Worm (Caenorhabditis elegans) whole organism, L4 larva: ENCODE measurements around the gene sftb-1.

Experiments
- D1046.2 ChIP-seq: fragments of 200-800 bp; sonication (Bioruptor generic); IDR thresholded peaks from 2 replicates; pipeline ENCODE4 v1.3.6; 2022; ENCODE audit warnings: missing genetic modification characterization, missing compliant biosample characterization
- T20F7.1 ChIP-seq: fragments of 200-800 bp; sonication (Bioruptor generic); optimal IDR thresholded peaks from 2 replicates; lab custom pipeline; 2018; ENCODE audit warnings: mild to moderate bottlenecking, missing genetic modification characterization, missing compliant biosample characterization
- Y75B8A.6 ChIP-seq: fragments of 200-800 bp; sonication (Bioruptor generic); IDR thresholded peaks from 2 replicates; pipeline ENCODE4 v1.3.6; 2022; ENCODE audit warnings: missing genetic modification reagents, missing genetic modification characterization, missing compliant biosample characterization
- ama-1 ChIP-seq: fragments of 150-350 bp; optimal IDR thresholded peaks from 2 replicates; lab custom pipeline; 2014; ENCODE audit warnings: inconsistent platforms, mixed read lengths
- ceh-82 ChIP-seq: sonication (generic microtip); optimal IDR thresholded peaks from 2 replicates; lab custom pipeline; 2017; ENCODE audit warnings: missing biosample characterization, missing genetic modification characterization
- ces-1 ChIP-seq: fragments of 150-350 bp; sonication (generic microtip); optimal IDR thresholded peaks from 4 replicates; lab custom pipeline; 2014; ENCODE audit warnings: missing biosample characterization, missing genetic modification reagents, missing genetic modification characterization
- egl-27 ChIP-seq: sonication (generic microtip); optimal IDR thresholded peaks from 3 replicates; lab custom pipeline; 2017; ENCODE audit warnings: missing biosample characterization, missing genetic modification reagents, missing genetic modification characterization
- gei-8 ChIP-seq: fragments of 200-800 bp; sonication (Bioruptor generic); optimal IDR thresholded peaks from 2 replicates; lab custom pipeline; 2018; ENCODE audit warnings: mild to moderate bottlenecking, missing genetic modification characterization, missing compliant biosample characterization
- jun-1 ChIP-seq: fragments of 150-350 bp; optimal IDR thresholded peaks from 2 replicates; lab custom pipeline; 2014; ENCODE audit warnings: missing biosample characterization, missing genetic modification reagents, missing genetic modification characterization
- lir-3 ChIP-seq: sonication (generic microtip); optimal IDR thresholded peaks from 2 replicates; lab custom pipeline; 2016; ENCODE audit warnings: mild to moderate bottlenecking, missing genetic modification characterization, missing compliant biosample characterization
- nhr-25 ChIP-seq: sonication (generic microtip); optimal IDR thresholded peaks from 2 replicates; lab custom pipeline; 2017; ENCODE audit warnings: missing genetic modification characterization, mild to moderate bottlenecking, missing compliant biosample characterization, antibody characterized with exemption, moderate library complexity, borderline replicate concordance; ENCODE audit not compliant: insufficient read depth
- pqm-1 ChIP-seq: sonication (generic microtip); optimal IDR thresholded peaks from 2 replicates; lab custom pipeline; 2017; ENCODE audit warnings: missing biosample characterization, missing genetic modification characterization
- skn-1 ChIP-seq: fragments of 150-350 bp; optimal IDR thresholded peaks from 2 replicates; lab custom pipeline; 2014; ENCODE audit warnings: missing biosample characterization, missing genetic modification characterization
- unc-62 ChIP-seq, 3 experiments: fragments of 150-350 bp in 1 of 3; sonication (generic microtip); optimal IDR thresholded peaks in 2 of 3; peaks in 1 of 3; 1 replicate in 1 of 3; 2 replicates in 2 of 3; lab custom pipeline; 2014 to 2017; ENCODE audit warnings: missing biosample characterization in 3 of 3, missing genetic modification characterization in 3 of 3, missing genetic modification reagents in 3 of 3, missing genotype in 1 of 3

DNA sequence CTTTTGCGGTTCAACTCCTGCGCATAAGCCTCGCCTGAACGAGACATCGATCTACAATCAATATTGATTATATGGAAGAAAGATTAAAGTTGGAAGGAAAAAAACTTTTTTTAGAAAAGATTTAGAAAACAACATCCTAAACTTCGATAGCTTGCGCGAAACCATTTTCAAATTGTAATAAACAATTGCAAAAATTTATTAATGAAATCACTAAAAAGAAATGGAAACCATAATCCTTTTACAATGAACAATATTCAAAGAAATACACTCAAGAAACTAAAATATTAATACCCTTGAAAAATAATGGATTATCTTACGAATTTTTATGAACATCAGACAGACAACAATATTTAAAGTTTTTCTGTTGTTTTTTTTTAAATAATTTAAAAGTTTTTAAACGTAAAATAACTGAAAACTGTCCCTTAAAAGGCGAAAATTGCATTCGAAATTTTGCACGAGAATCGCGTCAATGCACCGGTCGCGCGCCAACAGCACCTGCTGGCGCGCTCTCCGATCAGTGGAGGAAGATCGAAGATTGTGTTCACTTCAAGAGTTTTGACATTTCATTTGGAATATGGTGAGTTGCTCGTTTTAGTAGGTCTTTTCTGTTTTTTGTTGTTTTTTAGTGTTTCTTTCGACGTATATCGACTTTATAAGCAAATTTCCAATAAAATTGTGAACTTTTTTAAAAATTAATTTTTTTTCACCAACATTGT is at the start of gene sftb-1, which contains the start of gene R10E4.1:
- TF ChIP-seq unc-62 (GFP tag; optimal IDR thresholded peaks at IDR 0.05 in 1 of 2; lab: Kevin White, UChicago) (peak in 1 of 2 experiments; percentile 73), unc-62 (tag; optimal IDR thresholded peaks at IDR 0.05; lab: Kevin White, UChicago) (no peak), nhr-25 (tag; lab: Kevin White, UChicago) (no peak), lir-3 (tag; lab: Kevin White, UChicago) (no peak), jun-1 (tag; lab: Kevin White, UChicago) (no peak), ceh-82 (no peak), skn-1 (no peak), ama-1 (lab: Kevin White, UChicago) (no peak), egl-27 (tag; lab: Kevin White, UChicago) (no peak), D1046.2 (GFP tag; lab: Robert Waterston, UW) (no peak), ces-1 (GFP tag; lab: Kevin White, UChicago) (no peak), pqm-1 (tag; lab: Kevin White, UChicago) (no peak), gei-8 (no peak), T20F7.1 (GFP tag; lab: Kevin White, UChicago) (peak; percentile 64), Y75B8A.6 (no peak)
